Worm (Caenorhabditis elegans) whole organism, L2 larva: ENCODE data around the gene cdk-1.

Experiments
- ZK546.5 ChIP-seq: sonication (generic microtip); optimal IDR thresholded peaks from 2 replicates; lab custom pipeline; 2017; ENCODE audit warnings: missing biosample characterization, missing genetic modification characterization
- alr-1 ChIP-seq: fragments of 150-350 bp; optimal IDR thresholded peaks from 2 replicates; lab custom pipeline; 2014; ENCODE audit warnings: missing biosample characterization, missing genetic modification characterization
- ama-1 ChIP-seq: fragments of 150-350 bp; optimal IDR thresholded peaks from 2 replicates; lab custom pipeline; 2018; ENCODE audit warnings: inconsistent platforms
- blmp-1 ChIP-seq: sonication (generic microtip); optimal IDR thresholded peaks from 2 replicates; lab custom pipeline; 2017; ENCODE audit warnings: missing genetic modification characterization, mild to moderate bottlenecking, missing compliant biosample characterization, antibody characterized with exemption, moderate library complexity; ENCODE audit not compliant: insufficient read depth
- ceh-82 ChIP-seq: fragments of 150-350 bp; optimal IDR thresholded peaks from 2 replicates; lab custom pipeline; 2014; ENCODE audit warnings: missing biosample characterization, missing genetic modification characterization
- dmd-4 ChIP-seq: sonication (generic microtip); optimal IDR thresholded peaks from 2 replicates; lab custom pipeline; 2017; ENCODE audit warnings: missing biosample characterization, missing genetic modification characterization
- fos-1 ChIP-seq: fragments of 150-350 bp; optimal IDR thresholded peaks from 2 replicates; lab custom pipeline; 2014; ENCODE audit warnings: missing biosample characterization, missing genetic modification characterization
- lin-11 ChIP-seq: fragments of 150-350 bp; sonication (generic microtip); optimal IDR thresholded peaks from 2 replicates; lab custom pipeline; 2014; ENCODE audit warnings: missing biosample characterization, missing genetic modification characterization, inconsistent platforms, mixed read lengths
- mdl-1 ChIP-seq, 2 experiments: fragments of 150-350 bp in 1 of 2; sonication (generic microtip) in 1 of 2; optimal IDR thresholded peaks; 2 replicates each; lab custom pipeline; 2017; ENCODE audit warnings: missing biosample characterization in 2 of 2, missing genetic modification characterization in 2 of 2
- nhr-11 ChIP-seq: fragments of 150-350 bp; optimal IDR thresholded peaks from 2 replicates; lab custom pipeline; 2014; ENCODE audit warnings: missing biosample characterization, missing genetic modification characterization
- nhr-237 ChIP-seq: fragments of 150-350 bp; optimal IDR thresholded peaks from 2 replicates; lab custom pipeline; 2014; ENCODE audit warnings: missing biosample characterization, missing genetic modification characterization
- sma-3 ChIP-seq: sonication (generic microtip); optimal IDR thresholded peaks from 2 replicates; lab custom pipeline; 2016; ENCODE audit warnings: missing genetic modification reagents, missing genetic modification characterization, missing compliant biosample characterization
- unc-62 ChIP-seq: fragments of 150-350 bp; optimal IDR thresholded peaks from 2 replicates; lab custom pipeline; 2014; ENCODE audit warnings: missing biosample characterization, missing genetic modification reagents, missing genetic modification characterization
- zag-1 ChIP-seq: fragments of 150-350 bp; optimal IDR thresholded peaks from 2 replicates; lab custom pipeline; 2014; ENCODE audit warnings: missing biosample characterization, missing genetic modification characterization

- TF ChIP-seq blmp-1 (no peak), alr-1 (no peak), lin-11 (tag; lab: Kevin White, UChicago) (no peak), unc-62 (GFP tag; lab: Kevin White, UChicago) (no peak), nhr-237 (no peak), fos-1 (tag; lab: Kevin White, UChicago) (no peak), mdl-1 (tag; optimal IDR thresholded peaks at IDR 0.05; lab: Kevin White, UChicago) (no peak), ZK546.5 (tag; lab: Kevin White, UChicago) (no peak), sma-3 (GFP tag; lab: Kevin White, UChicago) (no peak), nhr-11 (tag; lab: Kevin White, UChicago) (no peak), dmd-4 (tag; lab: Kevin White, UChicago) (no peak), ceh-82 (tag; lab: Kevin White, UChicago) (no peak), zag-1 (no peak), ama-1 (lab: Kevin White, UChicago) (no peak)
Measured at ce11 chrIII:9776323-9776722, 29.1 kb downstream of the cdk-1 start, which contains the start of gene usp-46.
